Worm (Caenorhabditis elegans) whole organism, L4 larva: Measurements from ENCODE around the gene C32D5.12.

Experiments
- F10B5.3 ChIP-seq: sonication (generic microtip); optimal IDR thresholded peaks from 2 replicates; lab custom pipeline; 2016; ENCODE audit warnings: mild to moderate bottlenecking, missing genetic modification characterization, missing compliant biosample characterization
- F26F4.8 ChIP-seq: fragments of 200-800 bp; sonication (Bioruptor generic); conservative IDR thresholded peaks from 2 replicates; pipeline ENCODE4 v1.3.6; 2022; ENCODE audit warnings: missing genetic modification characterization, missing compliant biosample characterization
- F37D6.2 ChIP-seq: sonication (generic microtip); optimal IDR thresholded peaks from 2 replicates; lab custom pipeline; 2016; ENCODE audit warnings: mild to moderate bottlenecking, missing genetic modification characterization, missing compliant biosample characterization
- T26A8.4 ChIP-seq: fragments of 200-800 bp; sonication (Bioruptor generic); IDR thresholded peaks from 2 replicates; pipeline ENCODE4 v1.3.6; 2022; ENCODE audit warnings: missing genetic modification characterization, missing compliant biosample characterization
- Y105C5A.15 ChIP-seq: fragments of 200-800 bp; sonication (Bioruptor generic); IDR thresholded peaks from 2 replicates; pipeline ENCODE4 v1.3.6; 2022; ENCODE audit warnings: missing genetic modification characterization, missing compliant biosample characterization
- Y5F2A.4 ChIP-seq: fragments of 200-800 bp; sonication (Bioruptor generic); optimal IDR thresholded peaks from 2 replicates; lab custom pipeline; 2018; ENCODE audit warnings: mild to moderate bottlenecking, missing genetic modification characterization, missing compliant biosample characterization
- Y75B8A.6 ChIP-seq: fragments of 200-800 bp; sonication (Bioruptor generic); IDR thresholded peaks from 2 replicates; pipeline ENCODE4 v1.3.6; 2022; ENCODE audit warnings: missing genetic modification reagents, missing genetic modification characterization, missing compliant biosample characterization
- ZK546.5 ChIP-seq, 2 experiments: sonication (generic microtip); optimal IDR thresholded peaks; 2 replicates each; lab custom pipeline; 2017; ENCODE audit warnings: missing biosample characterization in 2 of 2, missing genetic modification characterization in 2 of 2
- aha-1 ChIP-seq: fragments of 150-350 bp; peaks from one replicate; lab custom pipeline; 2014; ENCODE audit warnings: missing biosample characterization, missing genetic modification characterization
- aly-2 ChIP-seq: sonication (generic microtip); optimal IDR thresholded peaks from 2 replicates; lab custom pipeline; 2018; ENCODE audit warnings: missing biosample characterization, missing genetic modification characterization
- arid-1 ChIP-seq: fragments of 200-800 bp; sonication (Bioruptor generic); conservative IDR thresholded peaks from 2 replicates; pipeline ENCODE4 v1.3.6; 2022; ENCODE audit warnings: missing genetic modification reagents, missing genetic modification characterization, missing compliant biosample characterization
- ceh-62 ChIP-seq: sonication (generic microtip); optimal IDR thresholded peaks from 2 replicates; lab custom pipeline; 2017; ENCODE audit warnings: missing biosample characterization, missing genetic modification characterization
- ces-1 ChIP-seq: fragments of 150-350 bp; sonication (generic microtip); optimal IDR thresholded peaks from 4 replicates; lab custom pipeline; 2014; ENCODE audit warnings: missing biosample characterization, missing genetic modification reagents, missing genetic modification characterization
- cey-2 ChIP-seq: sonication (generic microtip); optimal IDR thresholded peaks from 3 replicates; lab custom pipeline; 2017; ENCODE audit warnings: missing genetic modification characterization, mild to moderate bottlenecking, missing compliant biosample characterization, antibody characterized with exemption, borderline replicate concordance; ENCODE audit not compliant: insufficient read depth
- daf-12 ChIP-seq: fragments of 150-350 bp; optimal IDR thresholded peaks from 2 replicates; lab custom pipeline; 2014; ENCODE audit warnings: missing biosample characterization, missing genetic modification reagents, missing genetic modification characterization
- daf-16 ChIP-seq, 3 experiments: sonication (generic microtip); optimal IDR thresholded peaks; 2 replicates each; lab custom pipeline; 2016 to 2017; ENCODE audit warnings: missing genetic modification characterization in 3 of 3, missing genetic modification reagents in 3 of 3, mild to moderate bottlenecking in 2 of 3, missing compliant biosample characterization in 2 of 3, missing biosample characterization in 1 of 3, moderate library complexity in 1 of 3
- daf-19 ChIP-seq: fragments of 200-800 bp; sonication (Bioruptor generic); conservative IDR thresholded peaks from 2 replicates; pipeline ENCODE4 v1.3.6; 2022; ENCODE audit warnings: missing genetic modification characterization, missing compliant biosample characterization
- daf-8 ChIP-seq: fragments of 200-800 bp; sonication (Bioruptor generic); IDR thresholded peaks from 2 replicates; pipeline ENCODE4 v1.3.6; 2022; ENCODE audit warnings: missing genetic modification characterization, missing compliant biosample characterization
- dpl-1 ChIP-seq: fragments of 150-350 bp; optimal IDR thresholded peaks from 2 replicates; lab custom pipeline; 2014; ENCODE audit warnings: missing biosample characterization, missing genetic modification reagents, missing genetic modification characterization
- egl-43 ChIP-seq: fragments of 200-800 bp; sonication (Bioruptor generic); IDR thresholded peaks from 2 replicates; pipeline ENCODE4 v1.3.6; 2022; ENCODE audit warnings: missing genetic modification reagents, missing genetic modification characterization, missing compliant biosample characterization
- hif-1 ChIP-seq, 2 experiments: sonication (generic microtip); optimal IDR thresholded peaks; 2 replicates each; lab custom pipeline; 2016 to 2017; ENCODE audit warnings: missing compliant biosample characterization in 2 of 2, missing genetic modification characterization in 2 of 2, missing genetic modification reagents in 2 of 2, missing genotype in 2 of 2, mild to moderate bottlenecking in 1 of 2
- hlh-30 ChIP-seq: sonication (generic microtip); optimal IDR thresholded peaks from 2 replicates; lab custom pipeline; 2017; ENCODE audit warnings: antibody characterized with exemption, mild to moderate bottlenecking, missing genetic modification characterization, missing compliant biosample characterization; ENCODE audit not compliant: insufficient read depth
- jun-1 ChIP-seq: fragments of 150-350 bp; optimal IDR thresholded peaks from 2 replicates; lab custom pipeline; 2014; ENCODE audit warnings: missing biosample characterization, missing genetic modification reagents, missing genetic modification characterization
- lin-13 ChIP-seq: fragments of 150-350 bp; optimal IDR thresholded peaks from 2 replicates; lab custom pipeline; 2014; ENCODE audit warnings: missing biosample characterization, missing genetic modification reagents, missing genetic modification characterization
- lin-15B ChIP-seq: fragments of 150-350 bp; sonication (generic microtip); optimal IDR thresholded peaks from 3 replicates; lab custom pipeline; 2014; ENCODE audit warnings: missing biosample characterization, missing genetic modification characterization
- lin-29 ChIP-seq: fragments of 200-800 bp; sonication (Bioruptor generic); IDR thresholded peaks from 2 replicates; pipeline ENCODE4 v1.3.6; 2022; ENCODE audit warnings: missing genetic modification reagents, missing genetic modification characterization, missing compliant biosample characterization
- lin-38 ChIP-seq: fragments of 200-800 bp; sonication (Bioruptor generic); IDR thresholded peaks from 2 replicates; pipeline ENCODE4 v1.3.6; 2022; ENCODE audit warnings: missing genetic modification reagents, missing genetic modification characterization, missing compliant biosample characterization
- madf-9 ChIP-seq: fragments of 200-800 bp; sonication (Bioruptor generic); conservative IDR thresholded peaks from 2 replicates; pipeline ENCODE4 v1.3.6; 2022; ENCODE audit warnings: missing genetic modification reagents, missing genetic modification characterization, missing compliant biosample characterization
- mdt-29 ChIP-seq: fragments of 200-800 bp; sonication (Bioruptor generic); IDR thresholded peaks from 2 replicates; pipeline ENCODE4 v1.3.6; 2022; ENCODE audit warnings: missing genetic modification reagents, missing genetic modification characterization, missing compliant biosample characterization
- mep-1 ChIP-seq: fragments of 150-350 bp; sonication (generic microtip); optimal IDR thresholded peaks from 3 replicates; lab custom pipeline; 2014; ENCODE audit warnings: missing biosample characterization, missing genetic modification characterization
- mxl-3 ChIP-seq: fragments of 200-800 bp; sonication (Bioruptor generic); optimal IDR thresholded peaks from 2 replicates; lab custom pipeline; 2018; ENCODE audit warnings: mild to moderate bottlenecking, missing genetic modification characterization, missing compliant biosample characterization
- nhr-10 ChIP-seq: fragments of 150-350 bp; optimal IDR thresholded peaks from 2 replicates; lab custom pipeline; 2014; ENCODE audit warnings: missing biosample characterization, missing genetic modification characterization
- nhr-102 ChIP-seq: sonication (generic microtip); optimal IDR thresholded peaks from 2 replicates; lab custom pipeline; 2016; ENCODE audit warnings: mild to moderate bottlenecking, missing genetic modification characterization, moderate library complexity, missing compliant biosample characterization
- nhr-11 ChIP-seq: fragments of 150-350 bp; optimal IDR thresholded peaks from 2 replicates; lab custom pipeline; 2014; ENCODE audit warnings: missing biosample characterization, missing genetic modification characterization
- nhr-111 ChIP-seq: fragments of 200-800 bp; sonication (Bioruptor generic); optimal IDR thresholded peaks from 2 replicates; lab custom pipeline; 2018; ENCODE audit warnings: mild to moderate bottlenecking, missing genetic modification characterization, missing compliant biosample characterization
- nhr-237 ChIP-seq: sonication (generic microtip); optimal IDR thresholded peaks from 2 replicates; lab custom pipeline; 2017; ENCODE audit warnings: missing biosample characterization, missing genetic modification characterization
- nhr-25 ChIP-seq: sonication (generic microtip); optimal IDR thresholded peaks from 2 replicates; lab custom pipeline; 2017; ENCODE audit warnings: missing genetic modification characterization, mild to moderate bottlenecking, missing compliant biosample characterization, antibody characterized with exemption, moderate library complexity, borderline replicate concordance; ENCODE audit not compliant: insufficient read depth
- nhr-41 ChIP-seq: fragments of 200-800 bp; sonication (Bioruptor generic); IDR thresholded peaks from 2 replicates; pipeline ENCODE4 v1.3.6; 2022; ENCODE audit warnings: missing genetic modification reagents, missing genetic modification characterization, missing compliant biosample characterization
- nhr-42 ChIP-seq: fragments of 200-800 bp; sonication (Bioruptor generic); IDR thresholded peaks from 2 replicates; pipeline ENCODE4 v1.3.6; 2022; ENCODE audit warnings: missing genetic modification characterization, missing compliant biosample characterization
- nhr-48 ChIP-seq: sonication (generic microtip); optimal IDR thresholded peaks from 2 replicates; lab custom pipeline; 2016; ENCODE audit warnings: mild to moderate bottlenecking, missing genetic modification characterization, missing compliant biosample characterization
- saeg-2 ChIP-seq: fragments of 200-800 bp; sonication (Bioruptor generic); IDR thresholded peaks from 2 replicates; pipeline ENCODE4 v1.3.6; 2022; ENCODE audit warnings: missing genetic modification reagents, missing genetic modification characterization, missing compliant biosample characterization
- set-16 ChIP-seq: fragments of 200-800 bp; sonication (Bioruptor generic); IDR thresholded peaks from 2 replicates; pipeline ENCODE4 v1.3.6; 2022; ENCODE audit warnings: missing genetic modification reagents, missing genetic modification characterization, missing compliant biosample characterization
- skn-1 ChIP-seq: fragments of 150-350 bp; optimal IDR thresholded peaks from 2 replicates; lab custom pipeline; 2014; ENCODE audit warnings: missing biosample characterization, missing genetic modification characterization
- snpc-4 ChIP-seq: fragments of 150-350 bp; optimal IDR thresholded peaks from 2 replicates; lab custom pipeline; 2014; ENCODE audit warnings: missing biosample characterization, missing genetic modification characterization
- tra-1 ChIP-seq: fragments of 200-800 bp; sonication (Bioruptor generic); IDR thresholded peaks from 2 replicates; pipeline ENCODE4 v1.3.6; 2022; ENCODE audit warnings: missing genetic modification reagents, missing genetic modification characterization, missing compliant biosample characterization
- unc-130 ChIP-seq: sonication (generic microtip); optimal IDR thresholded peaks from 2 replicates; lab custom pipeline; 2016; ENCODE audit warnings: missing genetic modification reagents, missing genetic modification characterization, missing compliant biosample characterization
- zag-1 ChIP-seq: fragments of 150-350 bp; optimal IDR thresholded peaks from 2 replicates; lab custom pipeline; 2014; ENCODE audit warnings: missing biosample characterization, missing genetic modification characterization
- zfp-2 ChIP-seq: sonication (generic microtip); optimal IDR thresholded peaks from 2 replicates; lab custom pipeline; 2016; ENCODE audit warnings: mild to moderate bottlenecking, missing genetic modification characterization, missing compliant biosample characterization
- zip-11 ChIP-seq: fragments of 200-800 bp; sonication (Bioruptor generic); IDR thresholded peaks from 2 replicates; pipeline ENCODE4 v1.3.6; 2022; ENCODE audit warnings: missing genetic modification characterization, missing compliant biosample characterization

The C32D5.12 gene

ce11 chrII:6331222-6331830 is 27.5 kb downstream of the C32D5.12 start, which contains the start of gene set-4 (continued):
- TF ChIP-seq Y5F2A.4 (GFP tag; lab: Kevin White, UChicago) (no peak), unc-130 (GFP tag; lab: Kevin White, UChicago) (peak; percentile 48), mxl-3 (GFP tag; lab: Kevin White, UChicago) (peak; percentile 96), F26F4.8 (GFP tag; lab: Robert Waterston, UW) (no peak), hif-1 (tag; optimal IDR thresholded peaks at IDR 0.05; lab: Kevin White, UChicago) (peak in 1 of 2 experiments; percentile 82), lin-38 (GFP tag; lab: Robert Waterston, UW) (peak; percentile 90), hlh-30 (tag; lab: Kevin White, UChicago) (peak; percentile 95), daf-16 (GFP tag; optimal IDR thresholded peaks at IDR 0.05; lab: Kevin White, UChicago) (peak; percentile 50 to 86), daf-16 (tag; optimal IDR thresholded peaks at IDR 0.05; lab: Kevin White, UChicago) (peak; percentile 75), ces-1 (GFP tag; lab: Kevin White, UChicago) (no peak), ZK546.5 (tag; optimal IDR thresholded peaks at IDR 0.05; lab: Kevin White, UChicago) (no peak), mep-1 (tag; lab: Kevin White, UChicago) (peak; percentile 96), zag-1 (tag; lab: Kevin White, UChicago) (no peak), tra-1 (GFP tag; lab: Robert Waterston, UW) (peak; percentile 87), Y105C5A.15 (GFP tag; lab: Robert Waterston, UW) (no peak), F10B5.3 (tag; lab: Kevin White, UChicago) (peak; percentile 41), saeg-2 (no peak), Y75B8A.6 (GFP tag; lab: Robert Waterston, UW) (no peak), aha-1 (peak; percentile 99), dpl-1 (GFP tag; lab: Kevin White, UChicago) (peak; percentile 88), arid-1 (peak; percentile 37; the same call in 1 of the 2 replicates), nhr-10 (tag; lab: Kevin White, UChicago) (peak; percentile 23), lin-15B (no peak), ceh-62 (tag; lab: Kevin White, UChicago) (no peak), nhr-41 (GFP tag; lab: Robert Waterston, UW) (peak; percentile 22; the same call in 1 of the 2 replicates), nhr-48 (tag; lab: Kevin White, UChicago) (peak; percentile 71), nhr-11 (tag; lab: Kevin White, UChicago) (peak; percentile 89), nhr-42 (GFP tag; lab: Robert Waterston, UW) (peak; percentile 85), zfp-2 (tag; lab: Kevin White, UChicago) (peak; percentile 52), set-16 (GFP tag; lab: Robert Waterston, UW) (peak; percentile 25; the same call in 1 of the 2 replicates), jun-1 (tag; lab: Kevin White, UChicago) (peak; percentile 77), F37D6.2 (peak; percentile 90), lin-13 (GFP tag; lab: Kevin White, UChicago) (peak; percentile 87), cey-2 (tag; lab: Kevin White, UChicago) (no peak), nhr-237 (no peak), zip-11 (GFP tag; lab: Robert Waterston, UW) (no peak), snpc-4 (no peak), madf-9 (GFP tag; lab: Robert Waterston, UW) (peak; percentile 64; the same call in 1 of the 2 replicates), daf-19 (GFP tag; lab: Robert Waterston, UW) (0 out of 2 replicates have a peak, but pooled peaks have one; percentile 59), daf-12 (tag; lab: Kevin White, UChicago) (no peak), nhr-102 (tag; lab: Kevin White, UChicago) (peak; percentile 87), mdt-29 (GFP tag; lab: Robert Waterston, UW) (peak; percentile 62; the same call in 1 of the 2 replicates), lin-29 (GFP tag; lab: Robert Waterston, UW) (0 out of 2 replicates have a peak, but pooled peaks have one; percentile 20), egl-43 (GFP tag; lab: Robert Waterston, UW) (no peak; the same call in 1 of the 2 replicates), skn-1 (tag; lab: Kevin White, UChicago) (no peak), nhr-111 (GFP tag; lab: Kevin White, UChicago) (no peak), T26A8.4 (GFP tag; lab: Robert Waterston, UW) (peak; percentile 88), nhr-25 (tag; lab: Kevin White, UChicago) (peak; percentile 85), aly-2 (tag; lab: Kevin White, UChicago) (no peak), daf-8 (GFP tag; lab: Robert Waterston, UW) (no peak)
